Worm (Caenorhabditis elegans): ENCODE measurements around the gene srd-32.

DNA sequence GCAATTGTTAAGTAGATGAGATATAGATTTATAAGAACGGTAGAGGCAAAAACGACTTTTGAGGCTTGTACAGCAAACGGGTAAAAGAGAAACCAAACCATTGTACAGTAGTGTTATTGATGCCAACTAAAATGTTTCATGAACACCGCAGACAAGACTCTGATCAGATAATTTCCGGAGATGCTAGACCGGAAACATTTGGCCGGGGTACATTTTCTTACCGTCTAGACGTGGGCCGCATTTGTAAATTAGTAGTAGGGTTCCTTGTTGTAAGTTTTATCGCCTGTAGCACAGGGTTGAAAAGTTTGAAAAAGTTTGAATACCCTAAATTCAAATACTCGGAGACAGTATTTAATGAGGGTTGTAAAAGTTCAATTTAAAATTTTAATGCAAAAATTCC, 15.9 kb downstream of the srd-32 start, which contains the start of gene str-32:
- TF ChIP-seq ref-1 (GFP tag; conservative IDR thresholded peaks at IDR 0.05) (no peak), med-1 (GFP tag; optimal IDR thresholded peaks at IDR 0.05; ENCODE audit: insufficient read depth) (no peak), ztf-29 (GFP tag; IDR thresholded peaks at IDR 0.05) (no peak)
